Worm (Caenorhabditis elegans) whole organism, early embryonic: Measurements from ENCODE around the gene W09C2.7.

Source experiments
- B0310.2 ChIP-seq: sonication (generic microtip); optimal IDR thresholded peaks from 2 replicates; lab custom pipeline; 2016; ENCODE audit warnings: mild to moderate bottlenecking, missing genetic modification characterization, missing compliant biosample characterization
- F13C5.2 ChIP-seq: sonication (generic microtip); optimal IDR thresholded peaks from 2 replicates; lab custom pipeline; 2017; ENCODE audit warnings: mild to moderate bottlenecking, missing genetic modification characterization, inconsistent platforms, missing compliant biosample characterization
- aly-1 ChIP-seq: sonication (generic microtip); optimal IDR thresholded peaks from 2 replicates; lab custom pipeline; 2016; ENCODE audit warnings: missing genetic modification characterization, missing compliant biosample characterization
- ama-1 ChIP-seq: fragments of 150-350 bp; optimal IDR thresholded peaks from 2 replicates; lab custom pipeline; 2014
- ceh-13 ChIP-seq: fragments of 200-800 bp; sonication (Bioruptor generic); optimal IDR thresholded peaks from 2 replicates; lab custom pipeline; 2018; ENCODE audit warnings: mild to moderate bottlenecking, missing genetic modification characterization, missing compliant biosample characterization
- ceh-36 ChIP-seq: sonication (generic microtip); optimal IDR thresholded peaks from 2 replicates; lab custom pipeline; 2016; ENCODE audit warnings: missing genetic modification characterization, inconsistent platforms, missing compliant biosample characterization
- ets-7 ChIP-seq: sonication (generic microtip); optimal IDR thresholded peaks from 2 replicates; lab custom pipeline; 2016; ENCODE audit warnings: missing genotype, missing genetic modification characterization, missing compliant biosample characterization
- flt-1 ChIP-seq: fragments of 200-800 bp; sonication (Bioruptor generic); IDR thresholded peaks from 2 replicates; pipeline ENCODE4 v1.3.6; 2022; ENCODE audit warnings: missing genetic modification characterization, missing compliant biosample characterization
- hmbx-1 ChIP-seq: sonication (generic microtip); optimal IDR thresholded peaks from 2 replicates; lab custom pipeline; 2016; ENCODE audit warnings: mild to moderate bottlenecking, missing genetic modification characterization, missing compliant biosample characterization
- hmg-4 ChIP-seq: fragments of 200-800 bp; sonication (Bioruptor generic); optimal IDR thresholded peaks from 2 replicates; lab custom pipeline; 2018; ENCODE audit warnings: mild to moderate bottlenecking, missing genetic modification characterization, missing compliant biosample characterization
- hnd-1 ChIP-seq: sonication (generic microtip); optimal IDR thresholded peaks from 2 replicates; lab custom pipeline; 2016; ENCODE audit warnings: missing genetic modification characterization, missing compliant biosample characterization
- pes-1 ChIP-seq: fragments of 200-800 bp; sonication (Bioruptor generic); IDR thresholded peaks from 2 replicates; pipeline ENCODE4 v1.3.6; 2022; ENCODE audit warnings: missing genetic modification reagents, missing genetic modification characterization, missing compliant biosample characterization
- scrt-1 ChIP-seq: fragments of 200-800 bp; sonication (Bioruptor generic); IDR thresholded peaks from 2 replicates; pipeline ENCODE4 v1.3.6; 2022; ENCODE audit warnings: missing genetic modification characterization, missing compliant biosample characterization
- sea-1 ChIP-seq: fragments of 200-800 bp; sonication (Bioruptor generic); conservative IDR thresholded peaks from 2 replicates; pipeline ENCODE4 v1.3.6; 2022; ENCODE audit warnings: missing genetic modification characterization, missing compliant biosample characterization
- tbx-11 ChIP-seq: fragments of 200-800 bp; sonication (Bioruptor generic); IDR thresholded peaks from 2 replicates; pipeline ENCODE4 v1.3.6; 2022; ENCODE audit warnings: missing genetic modification characterization, missing compliant biosample characterization
- tbx-37 ChIP-seq: fragments of 200-800 bp; sonication (Bioruptor generic); conservative IDR thresholded peaks from 2 replicates; pipeline ENCODE4 v1.3.6; 2022; ENCODE audit warnings: missing genetic modification reagents, missing genetic modification characterization, missing compliant biosample characterization
- tra-4 ChIP-seq: sonication (generic microtip); optimal IDR thresholded peaks from 2 replicates; lab custom pipeline; 2017; ENCODE audit warnings: missing genetic modification characterization, missing compliant biosample characterization

The W09C2.7 gene

ce11 chrIV:9634848-9635247 lies 12.7 kb upstream of the W09C2.7 start, which contains the start of gene mca-1:
Gene mca-1, minus strand, starts transcription at chrIV:9634948.
- no peak for TF ChIP-seq B0310.2 (tag; lab: Kevin White, UChicago)
- TF ChIP-seq tbx-11 = no peak
- TF ChIP-seq flt-1 (GFP tag; lab: Robert Waterston, UW) = no peak
- no peak for TF ChIP-seq hnd-1 (tag; lab: Kevin White, UChicago)
- no peak for TF ChIP-seq tra-4 (tag; lab: Kevin White, UChicago)
- TF ChIP-seq ets-7 (tag; lab: Kevin White, UChicago) = no peak
- no peak for TF ChIP-seq sea-1 (GFP tag; lab: Robert Waterston, UW)
- no peak for TF ChIP-seq aly-1 (tag; lab: Kevin White, UChicago)
- no peak for TF ChIP-seq hmg-4 (GFP tag; lab: Kevin White, UChicago)
- TF ChIP-seq ceh-36 = no peak
- no peak for TF ChIP-seq tbx-37 (GFP tag; lab: Robert Waterston, UW)
- no peak for TF ChIP-seq ceh-13 (GFP tag; lab: Kevin White, UChicago)
- no peak for TF ChIP-seq scrt-1 (GFP tag; lab: Robert Waterston, UW)
- no peak for TF ChIP-seq hmbx-1 (tag; lab: Kevin White, UChicago)
- no peak for TF ChIP-seq pes-1
- TF ChIP-seq F13C5.2 = no peak
- no peak for TF ChIP-seq ama-1 (lab: Kevin White, UChicago)

- TF ChIP-seq ama-1 (lab: Kevin White, UChicago) (no peak), pes-1 (no peak), hmbx-1 (tag; lab: Kevin White, UChicago) (no peak), ceh-13 (GFP tag; lab: Kevin White, UChicago) (no peak), tra-4 (tag; lab: Kevin White, UChicago) (no peak), hnd-1 (tag; lab: Kevin White, UChicago) (no peak), tbx-37 (GFP tag; lab: Robert Waterston, UW) (no peak), flt-1 (GFP tag; lab: Robert Waterston, UW) (no peak), B0310.2 (tag; lab: Kevin White, UChicago) (no peak), hmg-4 (GFP tag; lab: Kevin White, UChicago) (no peak), aly-1 (tag; lab: Kevin White, UChicago) (no peak), ceh-36 (no peak), scrt-1 (GFP tag; lab: Robert Waterston, UW) (no peak), F13C5.2 (no peak), tbx-11 (no peak), ets-7 (tag; lab: Kevin White, UChicago) (no peak), sea-1 (GFP tag; lab: Robert Waterston, UW) (no peak)
Observed at ce11 chrIV:9633889-9634288, 11.7 kb upstream of the W09C2.7 start.

ce11 chrIV:9632966-9633494 lies 10.9 kb upstream of the W09C2.7 start:
- no peak for TF ChIP-seq F13C5.2
- TF ChIP-seq ama-1 (lab: Kevin White, UChicago) = no peak
- TF ChIP-seq sea-1 (GFP tag; lab: Robert Waterston, UW) = no peak
- no peak for TF ChIP-seq scrt-1 (GFP tag; lab: Robert Waterston, UW)
- TF ChIP-seq ceh-36 = no peak
- no peak for TF ChIP-seq tbx-11
- TF ChIP-seq ets-7 (tag; lab: Kevin White, UChicago) = no peak
- no peak for TF ChIP-seq hnd-1 (tag; lab: Kevin White, UChicago)
- no peak for TF ChIP-seq tra-4 (tag; lab: Kevin White, UChicago)
- TF ChIP-seq B0310.2 (tag; lab: Kevin White, UChicago) = no peak
- TF ChIP-seq pes-1 = no peak
- no peak for TF ChIP-seq flt-1 (GFP tag; lab: Robert Waterston, UW)
- TF ChIP-seq tbx-37 (GFP tag; lab: Robert Waterston, UW) = no peak
- no peak for TF ChIP-seq hmbx-1 (tag; lab: Kevin White, UChicago)
- TF ChIP-seq ceh-13 (GFP tag; lab: Kevin White, UChicago) = no peak
- TF ChIP-seq aly-1 (tag; lab: Kevin White, UChicago) = no peak
- no peak for TF ChIP-seq hmg-4 (GFP tag; lab: Kevin White, UChicago)

ce11 chrIV:9632094-9632493 lies 9.9 kb upstream of the W09C2.7 start:
- TF ChIP-seq hmbx-1 (tag; lab: Kevin White, UChicago) (no peak), F13C5.2 (no peak), ama-1 (lab: Kevin White, UChicago) (no peak), ceh-36 (no peak), B0310.2 (tag; lab: Kevin White, UChicago) (no peak), ets-7 (tag; lab: Kevin White, UChicago) (no peak), tbx-11 (no peak), pes-1 (no peak), hmg-4 (GFP tag; lab: Kevin White, UChicago) (no peak), tra-4 (tag; lab: Kevin White, UChicago) (no peak), tbx-37 (GFP tag; lab: Robert Waterston, UW) (no peak), sea-1 (GFP tag; lab: Robert Waterston, UW) (no peak), hnd-1 (tag; lab: Kevin White, UChicago) (no peak), scrt-1 (GFP tag; lab: Robert Waterston, UW) (no peak), ceh-13 (GFP tag; lab: Kevin White, UChicago) (no peak)

ce11 chrIV:9631579-9631978 lies 9.4 kb upstream of the W09C2.7 start:
- no peak for TF ChIP-seq hnd-1 (tag; lab: Kevin White, UChicago)
- TF ChIP-seq scrt-1 (GFP tag; lab: Robert Waterston, UW) = no peak
- no peak for TF ChIP-seq ama-1 (lab: Kevin White, UChicago)
- no peak for TF ChIP-seq hmbx-1 (tag; lab: Kevin White, UChicago)
- TF ChIP-seq sea-1 (GFP tag; lab: Robert Waterston, UW) = no peak
- no peak for TF ChIP-seq ceh-36
- no peak for TF ChIP-seq tbx-37 (GFP tag; lab: Robert Waterston, UW)
- TF ChIP-seq hmg-4 (GFP tag; lab: Kevin White, UChicago) = no peak
- TF ChIP-seq tra-4 (tag; lab: Kevin White, UChicago) = no peak
- TF ChIP-seq ets-7 (tag; lab: Kevin White, UChicago) = no peak
- no peak for TF ChIP-seq flt-1 (GFP tag; lab: Robert Waterston, UW)
- no peak for TF ChIP-seq ceh-13 (GFP tag; lab: Kevin White, UChicago)
- TF ChIP-seq B0310.2 (tag; lab: Kevin White, UChicago) = no peak
- TF ChIP-seq tbx-11 = no peak
- TF ChIP-seq pes-1 = no peak
- TF ChIP-seq F13C5.2 = no peak
- no peak for TF ChIP-seq aly-1 (tag; lab: Kevin White, UChicago)

ce11 chrIV:9627033-9627432 lies 4.9 kb upstream of the W09C2.7 start:
- no peak for TF ChIP-seq ceh-13 (GFP tag; lab: Kevin White, UChicago)
- TF ChIP-seq sea-1 (GFP tag; lab: Robert Waterston, UW) = no peak
- TF ChIP-seq pes-1 = no peak
- TF ChIP-seq hnd-1 (tag; lab: Kevin White, UChicago) = no peak
- TF ChIP-seq scrt-1 (GFP tag; lab: Robert Waterston, UW) = no peak
- TF ChIP-seq tbx-11 = no peak
- no peak for TF ChIP-seq hmg-4 (GFP tag; lab: Kevin White, UChicago)
